Worm (Caenorhabditis elegans) whole organism, early embryonic: ENCODE data around the gene Y56A3A.7.
A peak's percentile ranks its signal among the peaks of the same experiment; 100 is the strongest.

Experiments used
- ama-1 ChIP-seq: fragments of 150-350 bp; optimal IDR thresholded peaks from 2 replicates; lab custom pipeline; 2014
- hmg-4 ChIP-seq: fragments of 200-800 bp; sonication (Bioruptor generic); optimal IDR thresholded peaks from 2 replicates; lab custom pipeline; 2018; ENCODE audit warnings: mild to moderate bottlenecking, missing genetic modification characterization, missing compliant biosample characterization
- pes-1 ChIP-seq: fragments of 200-800 bp; sonication (Bioruptor generic); IDR thresholded peaks from 2 replicates; pipeline ENCODE4 v1.3.6; 2022; ENCODE audit warnings: missing genetic modification reagents, missing genetic modification characterization, missing compliant biosample characterization

- peak; percentile 81 for TF ChIP-seq ama-1 (lab: Kevin White, UChicago)
- no peak for TF ChIP-seq pes-1 (GFP tag; lab: Robert Waterston, UW)
- no peak for TF ChIP-seq hmg-4 (GFP tag; lab: Kevin White, UChicago)
Observed at ce11 chrIII:11918247-11918769, 28.5 kb downstream of the Y56A3A.7 start, which contains the start of gene znf-593.
